Worm (Caenorhabditis elegans) whole organism, L4/young adult: ENCODE data around the gene clec-145.

Experiments used
- dao-5 ChIP-seq: sonication (generic microtip); optimal IDR thresholded peaks from 2 replicates; lab custom pipeline; 2016; ENCODE audit warnings: missing genotype, missing genetic modification characterization, moderate library complexity, missing compliant biosample characterization
- him-1 ChIP-seq: sonication (generic microtip); optimal IDR thresholded peaks from 2 replicates; lab custom pipeline; 2016; ENCODE audit warnings: missing genotype, missing genetic modification reagents, missing genetic modification characterization, missing compliant biosample characterization

- TF ChIP-seq him-1 (no peak), dao-5 (tag; lab: Kevin White, UChicago) (no peak)
Measured at ce11 chrII:13616000-13616399, 25.6 kb upstream of the clec-145 start, which contains the start of gene gst-14.
